Worm (Caenorhabditis elegans) whole organism, L1 larva: ENCODE measurements around the gene M176.5.

Experiments
- C04F5.9 ChIP-seq: sonication (generic microtip); optimal IDR thresholded peaks from 2 replicates; lab custom pipeline; 2016; ENCODE audit warnings: missing genetic modification characterization, missing compliant biosample characterization
- C16A3.4 ChIP-seq: fragments of 150-350 bp; optimal IDR thresholded peaks from 2 replicates; lab custom pipeline; 2014; ENCODE audit warnings: missing biosample characterization, missing genetic modification characterization
- C34B4.2 ChIP-seq: sonication (generic microtip); optimal IDR thresholded peaks from 2 replicates; lab custom pipeline; 2017; ENCODE audit warnings: mild to moderate bottlenecking, missing genetic modification characterization, missing compliant biosample characterization
- F16B12.6 ChIP-seq: fragments of 150-350 bp; optimal IDR thresholded peaks from 2 replicates; lab custom pipeline; 2014; ENCODE audit warnings: missing biosample characterization, missing genetic modification characterization
- aha-1 ChIP-seq: fragments of 150-350 bp; optimal IDR thresholded peaks from 2 replicates; lab custom pipeline; 2014; ENCODE audit warnings: missing biosample characterization, missing genetic modification characterization
- aly-2 ChIP-seq: fragments of 150-350 bp; optimal IDR thresholded peaks from 2 replicates; lab custom pipeline; 2014; ENCODE audit warnings: missing biosample characterization, missing genetic modification characterization
- blmp-1 ChIP-seq: fragments of 150-350 bp; optimal IDR thresholded peaks from 2 replicates; lab custom pipeline; 2014; ENCODE audit warnings: missing biosample characterization, missing genetic modification characterization
- ceh-8 ChIP-seq: fragments of 200-800 bp; sonication (Bioruptor generic); optimal IDR thresholded peaks from 2 replicates; lab custom pipeline; 2018; ENCODE audit warnings: mild to moderate bottlenecking, missing genetic modification characterization, moderate library complexity, missing compliant biosample characterization
- ceh-82 ChIP-seq, 3 experiments: fragments of 150-350 bp in 1 of 3; sonication (generic microtip) in 2 of 3; optimal IDR thresholded peaks; 2 replicates each; lab custom pipeline; 2014 to 2017; ENCODE audit warnings: missing biosample characterization in 3 of 3, missing genetic modification characterization in 3 of 3
- dpl-1 ChIP-seq, 3 experiments: fragments of 150-350 bp in 2 of 3; sonication (generic microtip) in 1 of 3; optimal IDR thresholded peaks; 2 replicates each; lab custom pipeline; 2014 to 2017; ENCODE audit warnings: missing biosample characterization in 3 of 3, missing genetic modification characterization in 3 of 3, missing genetic modification reagents in 3 of 3
- efl-1 ChIP-seq, 4 experiments: fragments of 150-350 bp; optimal IDR thresholded peaks in 3 of 4; peaks in 1 of 4; 1 replicate in 1 of 4; 2 replicates in 3 of 4; lab custom pipeline; 2014; ENCODE audit warnings: missing biosample characterization in 2 of 4, missing genetic modification characterization in 2 of 4, missing genetic modification reagents in 2 of 4
- egl-27 ChIP-seq, 2 experiments: fragments of 150-350 bp in 1 of 2; sonication (generic microtip); optimal IDR thresholded peaks; 3 replicates each; lab custom pipeline; 2017 to 2018; ENCODE audit warnings: missing biosample characterization in 2 of 2, missing genetic modification characterization in 2 of 2, missing genetic modification reagents in 2 of 2
- elt-2 ChIP-seq: sonication (generic microtip); optimal IDR thresholded peaks from 2 replicates; lab custom pipeline; 2016; ENCODE audit warnings: missing genetic modification characterization, mild to moderate bottlenecking, inconsistent platforms, missing compliant biosample characterization, missing genetic modification reagents
- elt-3 ChIP-seq, 6 experiments: fragments of 150-350 bp in 1 of 6; sonication (generic microtip); optimal IDR thresholded peaks; 2 replicates each; lab custom pipeline; 2017 to 2018; ENCODE audit warnings: missing biosample characterization in 6 of 6, missing genetic modification characterization in 6 of 6, inconsistent platforms in 1 of 6
- fkh-8 ChIP-seq: sonication (generic microtip); optimal IDR thresholded peaks from 2 replicates; lab custom pipeline; 2016; ENCODE audit warnings: mild to moderate bottlenecking, missing genetic modification characterization, missing compliant biosample characterization
- isw-1 ChIP-seq: fragments of 200-800 bp; sonication (Bioruptor generic); IDR thresholded peaks from 2 replicates; pipeline ENCODE4 v1.3.6; 2022; ENCODE audit warnings: missing genetic modification characterization, missing compliant biosample characterization
- lin-13 ChIP-seq: fragments of 150-350 bp; optimal IDR thresholded peaks from 2 replicates; lab custom pipeline; 2014; ENCODE audit warnings: missing biosample characterization, missing genetic modification reagents, missing genetic modification characterization
- lin-14 ChIP-seq: fragments of 200-800 bp; sonication (Bioruptor generic); optimal IDR thresholded peaks from 2 replicates; lab custom pipeline; 2018; ENCODE audit warnings: mild to moderate bottlenecking, missing genetic modification characterization, moderate library complexity, missing compliant biosample characterization
- lin-15B ChIP-seq: fragments of 150-350 bp; sonication (generic microtip); optimal IDR thresholded peaks from 3 replicates; lab custom pipeline; 2014; ENCODE audit warnings: missing biosample characterization, missing genetic modification characterization
- lin-35 ChIP-seq, 2 experiments: fragments of 150-350 bp; optimal IDR thresholded peaks; 2 replicates each; lab custom pipeline; 2014; ENCODE audit warnings: missing biosample characterization in 2 of 2, missing genetic modification characterization in 2 of 2, missing genetic modification reagents in 2 of 2
- lin-39 ChIP-seq: fragments of 150-350 bp; optimal IDR thresholded peaks from 2 replicates; lab custom pipeline; 2014; ENCODE audit warnings: missing biosample characterization, missing genetic modification reagents, missing genetic modification characterization
- lsy-2 ChIP-seq, 2 experiments: fragments of 150-350 bp; optimal IDR thresholded peaks; 2 replicates each; lab custom pipeline; 2014; ENCODE audit warnings: missing biosample characterization in 2 of 2, missing genetic modification characterization in 2 of 2
- mab-9 ChIP-seq: fragments of 200-800 bp; sonication (Bioruptor generic); IDR thresholded peaks from 2 replicates; pipeline ENCODE4 v1.3.6; 2022; ENCODE audit warnings: missing genetic modification reagents, missing genetic modification characterization, missing compliant biosample characterization
- mdl-1 ChIP-seq, 2 experiments: fragments of 150-350 bp; optimal IDR thresholded peaks; 2 replicates each; lab custom pipeline; 2014 to 2017; ENCODE audit warnings: missing biosample characterization in 2 of 2, missing genetic modification characterization in 2 of 2, inconsistent platforms in 1 of 2
- mef-2 ChIP-seq: fragments of 150-350 bp; optimal IDR thresholded peaks from 2 replicates; lab custom pipeline; 2014; ENCODE audit warnings: missing biosample characterization, missing genetic modification characterization
- mep-1 ChIP-seq: fragments of 150-350 bp; optimal IDR thresholded peaks from 2 replicates; lab custom pipeline; 2014; ENCODE audit warnings: missing biosample characterization, missing genetic modification characterization
- nhr-11 ChIP-seq: fragments of 150-350 bp; optimal IDR thresholded peaks from 2 replicates; lab custom pipeline; 2014; ENCODE audit warnings: missing biosample characterization, missing genetic modification characterization
- nhr-20 ChIP-seq: sonication (generic microtip); optimal IDR thresholded peaks from 2 replicates; lab custom pipeline; 2016; ENCODE audit warnings: mild to moderate bottlenecking, missing genetic modification characterization, missing compliant biosample characterization
- nhr-47 ChIP-seq: sonication (generic microtip); optimal IDR thresholded peaks from 2 replicates; lab custom pipeline; 2016; ENCODE audit warnings: mild to moderate bottlenecking, missing genetic modification characterization, moderate library complexity, missing compliant biosample characterization
- nhr-71 ChIP-seq: sonication (generic microtip); optimal IDR thresholded peaks from 2 replicates; lab custom pipeline; 2016; ENCODE audit warnings: mild to moderate bottlenecking, missing genetic modification characterization, moderate library complexity, missing compliant biosample characterization
- nhr-77 ChIP-seq: fragments of 150-350 bp; optimal IDR thresholded peaks from 2 replicates; lab custom pipeline; 2014; ENCODE audit warnings: missing biosample characterization, missing genetic modification characterization
- nhr-84 ChIP-seq: sonication (generic microtip); optimal IDR thresholded peaks from 2 replicates; lab custom pipeline; 2017; ENCODE audit warnings: missing biosample characterization, missing genetic modification characterization
- nhr-85 ChIP-seq: sonication (generic microtip); peaks from one replicate; lab custom pipeline; 2016; ENCODE audit warnings: missing genetic modification characterization, inconsistent platforms, missing compliant biosample characterization
- nhr-90 ChIP-seq: sonication (generic microtip); optimal IDR thresholded peaks from 2 replicates; lab custom pipeline; 2016; ENCODE audit warnings: mild to moderate bottlenecking, missing genetic modification characterization, missing compliant biosample characterization; ENCODE audit not compliant: poor library complexity
- rnt-1 ChIP-seq: sonication (generic microtip); optimal IDR thresholded peaks from 2 replicates; lab custom pipeline; 2016; ENCODE audit warnings: mild to moderate bottlenecking, missing genetic modification characterization, moderate library complexity, missing compliant biosample characterization
- skn-1 ChIP-seq: fragments of 150-350 bp; optimal IDR thresholded peaks from 2 replicates; lab custom pipeline; 2014; ENCODE audit warnings: missing biosample characterization, missing genetic modification characterization
- snpc-4 ChIP-seq: fragments of 150-350 bp; optimal IDR thresholded peaks from 2 replicates; lab custom pipeline; 2014; ENCODE audit warnings: missing biosample characterization, missing genetic modification characterization
- snu-23 ChIP-seq: sonication (generic microtip); optimal IDR thresholded peaks from 2 replicates; lab custom pipeline; 2016; ENCODE audit warnings: missing genetic modification characterization, missing compliant biosample characterization
- swsn-7 ChIP-seq: sonication (generic microtip); optimal IDR thresholded peaks from 2 replicates; lab custom pipeline; 2016; ENCODE audit warnings: missing genetic modification characterization, missing compliant biosample characterization
- tbx-2 ChIP-seq: sonication (generic microtip); optimal IDR thresholded peaks from 2 replicates; lab custom pipeline; 2016; ENCODE audit warnings: missing genetic modification characterization, missing compliant biosample characterization
- tlp-1 ChIP-seq: fragments of 150-350 bp; optimal IDR thresholded peaks from 2 replicates; lab custom pipeline; 2014; ENCODE audit warnings: missing biosample characterization, missing genetic modification characterization
- unc-130 ChIP-seq: fragments of 150-350 bp; optimal IDR thresholded peaks from 2 replicates; lab custom pipeline; 2017; ENCODE audit warnings: missing biosample characterization, missing genetic modification characterization, inconsistent platforms
- unc-62 ChIP-seq: fragments of 150-350 bp; optimal IDR thresholded peaks from 2 replicates; lab custom pipeline; 2014; ENCODE audit warnings: missing biosample characterization, missing genetic modification reagents, missing genetic modification characterization
- unc-86 ChIP-seq: sonication (generic microtip); optimal IDR thresholded peaks from 2 replicates; lab custom pipeline; 2016; ENCODE audit warnings: missing genetic modification characterization, missing compliant biosample characterization
- unc-98 ChIP-seq: fragments of 200-800 bp; sonication (Bioruptor generic); IDR thresholded peaks from 2 replicates; pipeline ENCODE4 v1.3.6; 2022; ENCODE audit warnings: missing genetic modification characterization, missing compliant biosample characterization
- xbp-1 ChIP-seq: sonication (generic microtip); optimal IDR thresholded peaks from 2 replicates; lab custom pipeline; 2016; ENCODE audit warnings: missing genetic modification characterization, missing compliant biosample characterization
- ztf-4 ChIP-seq: fragments of 150-350 bp; optimal IDR thresholded peaks from 2 replicates; lab custom pipeline; 2014; ENCODE audit warnings: missing biosample characterization, missing genetic modification characterization

Gene M176.5

ce11 chrII:9418065-9418567 is 9.4 kb downstream of the M176.5 start, which contains the start of the genes M176.4 and M176.16:
TSS of gene M176.4 (plus strand) at chrII:9418365.
TSS of gene M176.16 (plus strand) at chrII:9418517.
- no peak for TF ChIP-seq lin-39 (tag; lab: Kevin White, UChicago)
- peak; percentile 3 for TF ChIP-seq nhr-85
- no peak for TF ChIP-seq aly-2
- TF ChIP-seq efl-1 (optimal IDR thresholded peaks at IDR 0.05; lab: Kevin White, UChicago) = no peak
- TF ChIP-seq efl-1 (GFP tag; optimal IDR thresholded peaks at IDR 0.05 in 1 of 2; lab: Kevin White, UChicago) = peak in 1 of 2 experiments; percentile 52

ce11 chrII:9416381-9417276 is 10.9 kb downstream of the M176.5 start, which contains the start of the genes gss-1 and chch-3:
TSS of gene gss-1 (minus strand) at chrII:9416431.
TSS of gene chch-3 (plus strand) at chrII:9417013.
- no peak for TF ChIP-seq elt-3 (tag; optimal IDR thresholded peaks at IDR 0.05; lab: Kevin White, UChicago)
- TF ChIP-seq mdl-1 (tag; optimal IDR thresholded peaks at IDR 0.05; lab: Kevin White, UChicago) = peak in 1 of 2 experiments; percentile 63
- peak; percentile 78 for TF ChIP-seq mep-1 (tag; lab: Kevin White, UChicago)
- TF ChIP-seq nhr-90 (tag; lab: Kevin White, UChicago) = peak; percentile 28
- peak; percentile 71 to 84 for TF ChIP-seq lsy-2 (tag; optimal IDR thresholded peaks at IDR 0.05; lab: Kevin White, UChicago)
- peak; percentile 44 to 77 (median 75) for TF ChIP-seq dpl-1 (GFP tag; optimal IDR thresholded peaks at IDR 0.05; lab: Kevin White, UChicago)
- peak; percentile 45 for TF ChIP-seq blmp-1 (tag; lab: Kevin White, UChicago)
- peak; percentile 63 for TF ChIP-seq isw-1 (GFP tag; lab: Robert Waterston, UW)
- TF ChIP-seq tlp-1 (tag; lab: Kevin White, UChicago) = no peak
- TF ChIP-seq snpc-4 (tag; lab: Kevin White, UChicago) = peak; percentile 46
- TF ChIP-seq nhr-20 (tag; lab: Kevin White, UChicago) = peak; percentile 80
- TF ChIP-seq nhr-71 (tag; lab: Kevin White, UChicago) = peak; percentile 80
- peak; percentile 24 for TF ChIP-seq C04F5.9
- TF ChIP-seq egl-27 (tag; optimal IDR thresholded peaks at IDR 0.05; lab: Kevin White, UChicago) = no peak
- TF ChIP-seq elt-2 = peak; percentile 4
- TF ChIP-seq lin-35 (GFP tag; optimal IDR thresholded peaks at IDR 0.05; lab: Kevin White, UChicago) = peak; percentile 75 to 81
- no peak for TF ChIP-seq ztf-4 (tag; lab: Kevin White, UChicago)
- TF ChIP-seq nhr-84 (tag; lab: Kevin White, UChicago) = no peak
- TF ChIP-seq lin-15B (tag; lab: Kevin White, UChicago) = peak; percentile 48
- TF ChIP-seq unc-130 (tag; lab: Kevin White, UChicago) = peak; percentile 39
- TF ChIP-seq swsn-7 (tag; lab: Kevin White, UChicago) = peak; percentile 66
- TF ChIP-seq mab-9 = no peak
- no peak for TF ChIP-seq mef-2 (tag; lab: Kevin White, UChicago)
- peak; percentile 79 for TF ChIP-seq rnt-1
- no peak for TF ChIP-seq C34B4.2
- peak; percentile 58 for TF ChIP-seq F16B12.6 (tag; lab: Kevin White, UChicago)
- TF ChIP-seq nhr-85 = peak; percentile 80
- peak; percentile 49 for TF ChIP-seq lin-39 (tag; lab: Kevin White, UChicago)
- TF ChIP-seq skn-1 = peak; percentile 68
- peak; percentile 74 for TF ChIP-seq snu-23 (GFP tag; lab: Kevin White, UChicago)
- TF ChIP-seq ceh-82 (tag; optimal IDR thresholded peaks at IDR 0.05; lab: Kevin White, UChicago) = peak; percentile 55 to 67 (median 67)
- TF ChIP-seq aly-2 = peak; percentile 22
- peak; percentile 21 for TF ChIP-seq unc-86 (tag; lab: Kevin White, UChicago)
- TF ChIP-seq aha-1 (tag; lab: Kevin White, UChicago) = no peak
- peak; percentile 81 for TF ChIP-seq lin-14 (GFP tag; lab: Kevin White, UChicago)
- peak; percentile 68 for TF ChIP-seq tbx-2
- TF ChIP-seq nhr-77 (tag; lab: Kevin White, UChicago) = peak; percentile 7
- peak; percentile 24 for TF ChIP-seq ceh-8
- TF ChIP-seq nhr-11 (tag; lab: Kevin White, UChicago) = peak; percentile 61
- TF ChIP-seq xbp-1 = peak; percentile 65
- peak; percentile 38 for TF ChIP-seq C16A3.4 (tag; lab: Kevin White, UChicago)
- peak; percentile 74 for TF ChIP-seq nhr-47 (tag; lab: Kevin White, UChicago)
- TF ChIP-seq fkh-8 (tag; lab: Kevin White, UChicago) = peak; percentile 42
- TF ChIP-seq unc-62 = no peak
- peak; percentile 42 for TF ChIP-seq lin-13 (GFP tag; lab: Kevin White, UChicago)
- no peak for TF ChIP-seq unc-98
